Worm (Caenorhabditis elegans) whole organism, L4/young adult: Measurements from ENCODE around the gene cft-1.
A peak's percentile ranks its signal among the peaks of the same experiment; 100 is the strongest.

Experiments
- W03F9.2 ChIP-seq: fragments of 150-350 bp; optimal IDR thresholded peaks from 2 replicates; lab custom pipeline; 2014; ENCODE audit warnings: missing biosample characterization, missing genetic modification characterization
- dao-5 ChIP-seq: sonication (generic microtip); optimal IDR thresholded peaks from 2 replicates; lab custom pipeline; 2016; ENCODE audit warnings: missing genotype, missing genetic modification characterization, moderate library complexity, missing compliant biosample characterization
- him-1 ChIP-seq: sonication (generic microtip); optimal IDR thresholded peaks from 2 replicates; lab custom pipeline; 2016; ENCODE audit warnings: missing genotype, missing genetic modification reagents, missing genetic modification characterization, missing compliant biosample characterization

The cft-1 gene

ce11 chrV:5538500-5538899, at the start of gene cft-1:
Gene cft-1 (plus strand): TSS chrV:5538800.
- no peak for TF ChIP-seq him-1 (tag; lab: Kevin White, UChicago)
- TF ChIP-seq dao-5: no peak
- TF ChIP-seq W03F9.2: no peak

ce11 chrV:5490205-5490604, 48.4 kb upstream of the cft-1 start, which contains the start of gene T05C3.6:
Gene T05C3.6 (plus strand): TSS chrV:5490445.
- TF ChIP-seq W03F9.2: no peak
- TF ChIP-seq dao-5: no peak
- TF ChIP-seq him-1 (tag; lab: Kevin White, UChicago): no peak

DNA sequence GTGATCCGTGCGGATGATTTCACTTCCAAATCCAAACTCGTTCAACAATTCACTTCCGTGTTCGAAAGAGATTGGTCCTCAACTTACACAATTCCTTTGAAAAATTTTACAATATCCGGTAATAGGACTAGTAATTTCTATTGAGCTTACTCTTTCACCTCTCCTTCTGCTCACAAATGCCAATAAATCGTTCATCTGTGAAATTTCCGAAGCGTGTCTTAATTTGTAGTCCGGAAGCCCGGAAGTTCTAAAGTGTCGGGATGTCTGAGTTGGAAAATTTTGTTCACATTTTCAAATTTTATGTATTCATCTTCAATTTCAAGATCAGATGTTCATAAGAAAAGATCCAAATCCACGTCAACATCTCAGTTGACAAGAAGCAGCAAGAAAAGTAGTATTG, 45.2 kb upstream of the cft-1 start, which contains the start of gene T05C3.2:
Gene T05C3.2, plus strand, starts transcription at position 301 of the 400 bp plus-strand sequence.
- TF ChIP-seq him-1 (tag; lab: Kevin White, UChicago) (no peak), dao-5 (no peak), W03F9.2 (no peak)

DNA sequence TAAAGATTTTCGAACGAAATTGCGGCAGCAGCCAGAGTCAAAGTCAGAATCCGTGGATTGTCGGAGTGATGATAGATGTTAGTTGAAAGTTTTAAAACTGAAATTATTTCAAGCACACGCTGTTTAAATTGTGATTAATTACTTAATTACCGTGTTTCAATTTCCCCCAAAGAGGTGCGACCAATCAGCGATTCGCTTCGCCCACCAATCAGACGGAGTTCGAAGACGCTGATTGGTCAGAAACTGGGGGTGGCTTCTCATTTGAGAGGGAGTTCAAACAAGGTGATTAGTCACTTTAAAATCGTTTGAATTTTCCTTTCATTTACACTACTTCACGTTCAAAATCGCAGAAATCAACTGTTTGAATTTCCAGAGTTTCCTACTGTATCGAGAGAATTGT, 39.1 kb upstream of the cft-1 start:
- no peak for TF ChIP-seq dao-5
- TF ChIP-seq him-1 (tag; lab: Kevin White, UChicago): no peak
- TF ChIP-seq W03F9.2: no peak

- TF ChIP-seq him-1 (tag; lab: Kevin White, UChicago): no peak
- TF ChIP-seq W03F9.2: no peak
- no peak for TF ChIP-seq dao-5
Observed at ce11 chrV:5502701-5503100, 35.9 kb upstream of the cft-1 start.

DNA sequence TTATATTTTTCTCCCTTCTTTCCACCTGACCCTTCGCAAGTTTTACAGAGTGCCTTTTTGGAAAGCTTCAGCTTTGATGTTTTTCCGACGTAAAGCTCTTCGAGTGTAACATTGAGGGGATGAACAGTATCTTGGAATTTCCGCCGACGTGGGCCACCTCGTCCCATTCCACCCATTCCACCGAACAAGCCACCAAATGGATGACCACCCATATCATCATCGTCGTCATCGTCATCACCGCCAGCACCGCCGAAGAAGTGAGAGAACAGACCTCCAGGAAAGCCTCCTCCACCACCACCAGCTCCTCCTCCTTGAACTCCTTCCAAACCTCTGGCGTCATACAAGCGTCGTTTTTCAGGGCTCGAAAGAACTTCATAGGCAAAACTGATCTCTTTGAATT, 34.3 kb upstream of the cft-1 start:
- TF ChIP-seq dao-5 (no peak), W03F9.2 (no peak), him-1 (tag; lab: Kevin White, UChicago) (no peak)

ce11 chrV:5504807-5505442, 33.7 kb upstream of the cft-1 start, which contains the start of the genes dnj-19 and nhr-47:
Gene dnj-19 (minus strand): TSS chrV:5504857.
Gene nhr-47 (plus strand): TSS chrV:5505253.
- TF ChIP-seq W03F9.2 (peak; percentile 76), him-1 (tag; lab: Kevin White, UChicago) (peak; percentile 59), dao-5 (no peak)

DNA sequence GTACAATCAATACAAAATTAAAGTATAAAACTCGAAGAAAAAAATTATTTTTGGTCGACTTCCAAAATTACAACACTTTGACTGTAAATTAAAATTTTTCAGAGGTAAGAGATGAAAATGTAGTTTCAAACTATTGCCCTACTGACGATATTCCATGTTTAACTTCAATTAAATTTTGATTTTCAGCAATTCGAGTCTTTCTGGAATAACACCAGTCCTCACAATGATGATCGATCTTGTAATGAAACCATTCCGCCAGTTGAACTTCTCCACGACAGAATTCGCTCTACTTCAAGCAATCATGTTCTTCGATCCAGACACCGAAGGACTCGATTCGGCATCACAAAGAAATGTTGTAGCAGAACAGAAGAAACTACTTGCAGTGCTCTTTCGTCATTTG, 29.5 kb upstream of the cft-1 start:
- no peak for TF ChIP-seq W03F9.2
- no peak for TF ChIP-seq him-1 (tag; lab: Kevin White, UChicago)
- no peak for TF ChIP-seq dao-5

DNA sequence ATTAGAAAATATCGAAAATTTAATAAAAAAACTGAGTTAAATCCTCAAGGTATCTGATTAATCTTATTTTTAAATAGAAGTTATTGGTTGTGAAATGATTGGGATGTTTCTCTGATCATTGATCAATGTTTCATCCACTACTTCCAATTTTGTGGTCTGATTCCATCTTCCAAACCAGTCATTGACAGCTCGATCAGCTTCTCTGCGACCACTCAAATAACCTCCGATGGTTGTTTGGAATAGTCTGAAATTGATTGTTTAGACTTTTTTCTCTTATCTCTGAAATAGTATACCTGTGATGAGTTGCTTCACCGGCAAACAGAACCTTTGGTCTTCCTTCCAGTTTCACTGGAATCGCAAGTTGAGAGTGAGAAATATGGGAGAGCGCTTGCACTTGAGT, 28.6 kb upstream of the cft-1 start:
- no peak for TF ChIP-seq dao-5
- no peak for TF ChIP-seq W03F9.2
- no peak for TF ChIP-seq him-1 (tag; lab: Kevin White, UChicago)

ce11 chrV:5511720-5512119, 26.9 kb upstream of the cft-1 start:
- TF ChIP-seq W03F9.2 (no peak), dao-5 (no peak), him-1 (tag; lab: Kevin White, UChicago) (no peak)

- no peak for TF ChIP-seq W03F9.2
- TF ChIP-seq him-1 (tag; lab: Kevin White, UChicago): no peak
- no peak for TF ChIP-seq dao-5
Observed at ce11 chrV:5512559-5512958, 26.0 kb upstream of the cft-1 start.

DNA sequence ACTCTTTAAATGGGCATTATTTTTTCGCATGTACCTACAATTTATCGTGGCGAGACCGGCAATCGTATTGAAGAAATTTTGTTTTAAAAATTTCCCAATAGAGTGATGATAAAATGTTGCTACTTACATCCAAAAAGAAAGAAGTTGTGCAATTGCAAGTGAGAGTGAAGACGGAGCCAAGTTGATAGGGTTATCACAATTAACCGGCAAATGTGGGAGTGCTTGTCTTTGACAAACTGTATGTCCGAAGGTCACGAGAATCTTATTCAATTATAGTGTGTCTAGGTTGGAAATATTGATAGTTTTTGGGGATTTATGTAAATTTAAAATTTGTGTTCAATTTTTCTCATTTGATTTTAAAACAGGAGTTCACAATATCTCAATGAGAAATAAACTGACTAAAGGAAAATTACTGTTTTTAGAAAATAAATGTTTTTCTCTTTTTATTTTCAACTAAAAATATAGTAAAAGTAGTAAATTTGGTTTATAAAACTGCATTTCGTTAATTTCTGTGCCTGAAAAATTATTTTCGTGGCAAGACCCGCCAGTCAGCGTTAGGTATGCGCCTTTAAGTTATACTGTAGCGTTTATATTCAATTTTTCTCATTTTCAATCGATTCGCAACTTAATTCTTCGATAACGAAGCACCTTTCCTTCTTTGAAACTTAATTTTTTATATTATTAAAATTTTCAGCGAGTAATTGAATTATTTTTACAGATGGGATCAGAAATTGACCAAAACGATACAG, 24.8 kb upstream of the cft-1 start, which contains the start of the genes hpo-15 and mms-19:
Gene hpo-15, minus strand, starts transcription at position 201 of the 749 bp plus-strand sequence.
Gene mms-19, plus strand, starts transcription at position 719 of the 749 bp plus-strand sequence.
- TF ChIP-seq dao-5 (no peak), W03F9.2 (no peak), him-1 (tag; lab: Kevin White, UChicago) (no peak)

- TF ChIP-seq dao-5: no peak
Observed at ce11 chrV:5521735-5522241, 16.8 kb upstream of the cft-1 start, which contains the start of gene hir-1. Gene hir-1 (plus strand): TSS chrV:5522139.

- TF ChIP-seq dao-5 (no peak), him-1 (tag; lab: Kevin White, UChicago) (no peak), W03F9.2 (no peak)
Observed at ce11 chrV:5523260-5523659, 15.3 kb upstream of the cft-1 start.

DNA sequence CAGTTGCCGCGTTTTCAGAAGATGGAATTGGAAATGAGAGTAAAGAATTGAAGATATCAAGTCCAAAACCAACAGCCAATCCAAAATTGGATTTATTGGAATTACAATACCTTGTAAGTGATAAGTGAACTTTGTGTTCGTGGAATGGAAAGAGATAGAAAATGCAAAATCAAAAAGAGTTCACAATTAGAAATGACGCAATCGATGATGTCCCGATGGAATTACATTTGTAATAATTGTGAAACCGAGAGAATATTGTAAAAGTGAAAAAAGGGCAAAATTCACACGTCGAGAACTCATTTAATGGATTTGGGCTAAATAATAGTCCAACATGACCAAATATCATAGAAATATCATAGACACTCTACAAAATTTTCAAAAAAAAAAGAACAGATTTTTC, 13.4 kb upstream of the cft-1 start:
- TF ChIP-seq W03F9.2 (no peak), him-1 (tag; lab: Kevin White, UChicago) (no peak), dao-5 (no peak)
